Fruit fly (Drosophila melanogaster): ENCODE data around the gene Irp-1A.

The Irp-1A gene

DNA sequence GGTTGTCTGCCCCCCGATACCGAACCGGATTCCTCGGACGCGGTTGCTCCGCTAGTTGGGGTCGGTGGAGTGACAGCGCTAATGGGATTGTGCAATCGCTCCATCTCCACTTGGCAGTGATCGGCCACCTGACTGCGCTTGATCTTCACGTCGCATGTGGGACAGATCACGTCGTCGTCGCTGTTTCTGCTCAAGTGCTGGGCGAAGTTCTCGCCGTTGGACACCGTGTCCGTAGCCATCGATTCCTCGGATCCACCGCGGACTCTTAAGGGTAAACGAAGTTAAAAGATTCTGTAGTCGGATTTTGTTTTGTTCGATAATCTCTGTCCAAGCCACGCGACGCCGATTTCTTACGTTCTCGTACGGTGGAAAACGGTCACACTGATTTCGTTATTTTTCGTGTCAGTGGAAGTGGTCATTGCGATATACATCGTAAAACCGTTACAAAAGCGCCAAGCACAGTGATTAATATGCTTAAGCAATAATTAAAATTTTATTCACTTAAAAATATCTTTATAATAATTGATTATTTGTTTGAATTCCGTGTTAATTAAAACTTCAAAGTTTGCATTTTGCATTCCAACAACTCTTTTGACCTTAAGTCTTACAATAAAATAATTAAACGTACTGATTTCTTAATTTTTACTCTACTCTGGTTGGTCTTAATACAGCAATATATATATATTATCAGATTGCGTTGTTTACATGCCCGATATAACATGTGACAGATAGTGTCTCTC is 1.8 kb upstream of the Irp-1A start, which contains the start of gene RNF220 (continued):
- peak; percentile 49 for TF ChIP-seq OdsH (GFP tag; optimal IDR thresholded peaks at IDR 0.05)
- TF ChIP-seq Sox15 (GFP tag; optimal IDR thresholded peaks at IDR 0.05), result peak; percentile 37
- no peak for TF ChIP-seq CG6276 (GFP tag; optimal IDR thresholded peaks at IDR 0.05)
- no peak for TF ChIP-seq CG6792 (GFP tag; optimal IDR thresholded peaks at IDR 0.05)
- TF ChIP-seq CG11294 (GFP tag; IDR thresholded peaks at IDR 0.05), result no peak
- TF ChIP-seq CG10669 (GFP tag; optimal IDR thresholded peaks at IDR 0.05), result peak; percentile 24
- peak; percentile 67; the same call in 2 of the 3 replicates for TF ChIP-seq eg (GFP tag; IDR thresholded peaks at IDR 0.05)
- no peak for TF ChIP-seq CG6808 (GFP tag; optimal IDR thresholded peaks at IDR 0.05)
- peak; percentile 31 for TF ChIP-seq achi (GFP tag; optimal IDR thresholded peaks at IDR 0.05)
- peak; percentile 3 for TF ChIP-seq CG11762 (GFP tag; optimal IDR thresholded peaks at IDR 0.05; ENCODE audit: insufficient read depth)
- no peak for TF ChIP-seq CG16779 (tag; optimal IDR thresholded peaks at IDR 0.05)
- TF ChIP-seq fd59A (GFP tag; optimal IDR thresholded peaks at IDR 0.05), result no peak
- TF ChIP-seq Blimp-1 (GFP tag; optimal IDR thresholded peaks at IDR 0.05), result no peak
- no peak for TF ChIP-seq CG8319 (GFP tag; optimal IDR thresholded peaks at IDR 0.05)
- TF ChIP-seq pdm3 (GFP tag; optimal IDR thresholded peaks at IDR 0.05), result peak; percentile 34
- TF ChIP-seq Ets96B (tag; optimal IDR thresholded peaks at IDR 0.05), result no peak
- no peak for TF ChIP-seq Met (GFP tag; optimal IDR thresholded peaks at IDR 0.05)
- TF ChIP-seq CG9139 (GFP tag; optimal IDR thresholded peaks at IDR 0.05), result no peak
- no peak for TF ChIP-seq Smox (GFP tag; optimal IDR thresholded peaks at IDR 0.05)
- peak; percentile 26 for TF ChIP-seq fkh (GFP tag; optimal IDR thresholded peaks at IDR 0.05)
- TF ChIP-seq CG1621 (tag; optimal IDR thresholded peaks at IDR 0.05), result no peak
- TF ChIP-seq Hr38 (GFP tag; optimal IDR thresholded peaks at IDR 0.05), result no peak
- 0 out of 2 replicates have a peak, but pooled peaks have one; percentile 24 for TF ChIP-seq CG15336 (GFP tag; IDR thresholded peaks at IDR 0.05)
- peak; percentile 66 for TF ChIP-seq svp (GFP tag)
- peak; percentile 19; the same call in 1 of the 3 replicates for TF ChIP-seq CG8119 (GFP tag; IDR thresholded peaks at IDR 0.05)
- no peak for TF ChIP-seq CG7368 (GFP tag; optimal IDR thresholded peaks at IDR 0.05)
- no peak for TF ChIP-seq Eip93F (GFP tag; optimal IDR thresholded peaks at IDR 0.05)
- no peak for TF ChIP-seq CG6163 (GFP tag; IDR thresholded peaks at IDR 0.05)
- TF ChIP-seq Sox102F (GFP tag; optimal IDR thresholded peaks at IDR 0.05), result no peak
- no peak for TF ChIP-seq CG6854 (GFP tag; optimal IDR thresholded peaks at IDR 0.05)
- TF ChIP-seq esn (GFP tag; optimal IDR thresholded peaks at IDR 0.05), result peak; percentile 28
- TF ChIP-seq Hr4 (GFP tag; optimal IDR thresholded peaks at IDR 0.05), result peak; percentile 57

dm6 chr3R:22720808-22721306 is 3.5 kb downstream of the Irp-1A start, which contains the start of gene wge:
Gene wge (minus strand): TSS chr3R:22721150.
- TF ChIP-seq CG8632 (GFP tag; optimal IDR thresholded peaks at IDR 0.05) (peak; percentile 52), vri (GFP tag; optimal IDR thresholded peaks at IDR 0.05) (peak; percentile 37), Blimp-1 (GFP tag; optimal IDR thresholded peaks at IDR 0.05) (peak; percentile 11), Lpt (GFP tag; optimal IDR thresholded peaks at IDR 0.05) (peak; percentile 65), CG8119 (GFP tag; IDR thresholded peaks at IDR 0.05) (peak; percentile 90), CG6163 (GFP tag; IDR thresholded peaks at IDR 0.05) (peak; percentile 63; the same call in 2 of the 3 replicates), Ets21C (GFP tag; optimal IDR thresholded peaks at IDR 0.05) (no peak), CG6276 (GFP tag; optimal IDR thresholded peaks at IDR 0.05) (peak; percentile 85), CG4318 (GFP tag; optimal IDR thresholded peaks at IDR 0.05) (no peak), ss (GFP tag; optimal IDR thresholded peaks at IDR 0.05) (peak; percentile 92 to 96), dsx (GFP tag; optimal IDR thresholded peaks at IDR 0.05; ENCODE audit: poor library complexity, severe bottlenecking) (peak; percentile 71), acj6 (GFP tag; optimal IDR thresholded peaks at IDR 0.05) (peak; percentile 22), CG6792 (GFP tag; optimal IDR thresholded peaks at IDR 0.05) (peak; percentile 22), CG9139 (GFP tag; optimal IDR thresholded peaks at IDR 0.05) (peak; percentile 90), CG6854 (GFP tag; optimal IDR thresholded peaks at IDR 0.05) (peak; percentile 18), CG15336 (GFP tag; IDR thresholded peaks at IDR 0.05) (peak; percentile 78), CG32006 (GFP tag; optimal IDR thresholded peaks at IDR 0.05) (peak; percentile 77), dac (GFP tag; optimal IDR thresholded peaks at IDR 0.05) (peak; percentile 27), CG1621 (tag; optimal IDR thresholded peaks at IDR 0.05) (peak; percentile 78), CG34406 (GFP tag; optimal IDR thresholded peaks at IDR 0.05) (peak; percentile 46), CG7368 (GFP tag; optimal IDR thresholded peaks at IDR 0.05) (peak; percentile 23), CG10669 (GFP tag; optimal IDR thresholded peaks at IDR 0.05) (peak; percentile 74), spab (GFP tag; optimal IDR thresholded peaks at IDR 0.05) (peak; percentile 87), Sox15 (GFP tag; optimal IDR thresholded peaks at IDR 0.05) (no peak), CG11902 (GFP tag; optimal IDR thresholded peaks at IDR 0.05) (no peak), CG3032 (tag; optimal IDR thresholded peaks at IDR 0.05) (peak; percentile 64), svp (GFP tag) (peak; percentile 28), fd85E (GFP tag; optimal IDR thresholded peaks at IDR 0.05) (no peak), achi (GFP tag; optimal IDR thresholded peaks at IDR 0.05) (peak; percentile 47)
